Worm (Caenorhabditis elegans) whole organism, dauer: ENCODE measurements around the gene col-97.

Experiments used
- unc-62 ChIP-seq: sonication (generic microtip); optimal IDR thresholded peaks from 2 replicates; lab custom pipeline; 2017; ENCODE audit warnings: missing biosample characterization, missing genetic modification reagents, missing genetic modification characterization

Gene col-97

ce11 chrIII:12993607-12994006 is at the start of gene col-97:
TSS of gene col-97 (minus strand) at chrIII:12993707.
- TF ChIP-seq unc-62 (GFP tag; lab: Kevin White, UChicago) = no peak

DNA sequence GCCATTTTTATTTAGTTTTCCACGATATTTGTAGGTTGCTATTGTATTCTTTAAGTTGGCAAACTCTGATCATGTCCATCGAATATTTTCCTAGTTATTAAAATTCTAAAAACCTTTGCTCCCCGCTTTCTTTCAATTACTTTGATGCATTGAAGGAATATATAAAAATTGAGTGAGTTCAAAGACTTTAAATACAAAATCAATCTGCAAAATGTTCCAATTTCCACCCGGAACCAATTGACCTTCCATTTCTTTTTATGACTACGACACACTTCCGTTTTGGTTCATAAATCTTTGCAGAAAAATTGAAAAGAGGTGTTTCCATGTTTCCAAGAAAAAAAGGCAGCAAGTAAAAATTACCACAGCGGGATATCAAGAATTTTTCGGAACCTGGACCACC is 46.2 kb upstream of the col-97 start, which contains the start of gene F54F12.2:
Gene F54F12.2 (plus strand): TSS at position 301 of the 400 bp plus-strand sequence.
- no peak for TF ChIP-seq unc-62 (GFP tag; lab: Kevin White, UChicago)

DNA sequence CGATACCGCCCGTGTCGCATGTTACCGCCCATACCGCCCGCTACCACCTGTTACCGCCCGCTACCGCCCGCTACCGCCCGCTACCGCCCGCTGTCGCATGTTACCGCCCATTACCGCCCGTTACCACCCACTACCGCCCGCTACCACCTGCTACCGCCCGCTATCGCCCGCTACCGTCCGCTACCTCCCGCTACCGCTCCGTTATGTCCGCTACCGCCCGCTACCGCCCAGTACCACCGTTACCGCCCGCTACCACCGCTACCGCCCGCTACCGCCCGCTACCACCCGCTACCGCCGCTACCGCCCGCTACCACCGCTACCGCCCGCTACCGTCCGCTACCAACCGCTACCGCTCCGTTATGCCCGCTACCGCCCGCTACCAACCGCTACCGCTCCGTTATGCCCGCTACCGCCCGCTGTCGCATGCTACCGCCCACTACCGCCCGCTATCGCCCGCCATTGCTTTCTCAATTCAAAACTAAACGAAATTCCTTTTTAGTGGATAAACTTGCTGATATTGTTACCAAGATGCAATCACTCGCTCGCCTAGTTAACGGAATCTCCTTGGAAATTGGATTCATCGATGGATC is 39.0 kb upstream of the col-97 start:
- no peak for TF ChIP-seq unc-62 (GFP tag; lab: Kevin White, UChicago)

ce11 chrIII:13031701-13032100 is 38.2 kb upstream of the col-97 start, which contains the start of gene F14F7.5:
TSS of gene F14F7.5 (plus strand) at chrIII:13032001.
- no peak for TF ChIP-seq unc-62 (GFP tag; lab: Kevin White, UChicago)

ce11 chrIII:13030551-13030950 is 37.0 kb upstream of the col-97 start, which contains the start of gene F14F7.7:
TSS of gene F14F7.7 (plus strand) at chrIII:13030904.
- TF ChIP-seq unc-62 (GFP tag; lab: Kevin White, UChicago) = no peak

DNA sequence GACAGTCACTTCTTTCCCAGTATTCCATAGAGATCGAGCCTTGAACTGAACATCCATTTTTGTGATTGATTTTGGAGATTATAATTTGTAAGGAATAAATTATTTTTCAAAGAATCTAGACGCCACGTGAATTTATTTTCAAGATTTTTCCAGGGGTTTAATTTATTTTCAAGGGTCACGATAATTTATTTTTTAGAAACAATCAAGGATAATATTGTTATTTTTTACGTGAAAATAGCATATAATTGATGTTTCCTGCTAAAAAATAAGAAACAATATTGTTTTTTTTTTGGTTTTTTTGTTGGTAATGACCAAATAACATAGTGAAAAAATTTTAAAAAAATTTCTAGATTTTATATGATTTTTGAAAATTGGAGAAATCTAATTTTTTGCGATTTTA is 36.1 kb upstream of the col-97 start, which contains the start of gene F14F7.4:
Gene F14F7.4 (minus strand): TSS at position 101 of the 400 bp plus-strand sequence.
- TF ChIP-seq unc-62 (GFP tag; lab: Kevin White, UChicago) = no peak

DNA sequence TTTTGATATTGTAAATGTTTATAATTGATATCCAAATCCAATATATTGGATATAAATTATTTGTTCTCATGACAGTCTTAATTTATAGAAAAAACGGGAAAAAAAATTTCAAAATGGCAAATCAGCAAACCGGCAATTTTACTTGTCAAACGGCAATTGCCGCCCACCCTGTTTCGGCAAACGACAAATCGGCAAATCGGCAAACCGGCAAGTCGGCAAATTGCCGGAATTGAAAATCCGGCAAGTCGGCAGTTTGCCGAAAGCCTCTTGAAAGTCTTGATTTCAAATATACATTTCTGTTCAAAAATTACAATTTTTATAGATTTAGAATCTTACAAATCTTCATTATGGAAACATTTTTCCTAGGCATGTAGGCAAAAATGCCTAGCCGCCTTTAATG is 34.4 kb upstream of the col-97 start:
- TF ChIP-seq unc-62 (GFP tag; lab: Kevin White, UChicago) = no peak

DNA sequence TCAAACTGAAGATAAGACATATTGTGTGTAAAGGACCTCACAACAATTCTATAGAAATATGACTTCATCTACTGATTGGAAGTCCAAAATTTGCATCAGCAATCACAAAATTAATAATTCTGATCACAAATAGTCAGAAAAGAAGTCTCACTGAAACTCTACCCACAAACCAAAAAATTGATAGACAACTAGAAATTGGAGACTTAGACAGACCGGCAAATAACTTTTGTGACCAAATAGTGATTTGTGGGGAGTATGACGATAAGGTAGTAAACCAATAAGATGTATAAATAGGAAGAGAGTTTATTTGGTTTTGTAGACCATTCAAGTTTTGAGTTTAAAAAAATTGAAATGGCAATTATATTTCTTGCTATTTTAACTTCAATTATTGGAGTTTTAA is 30.8 kb upstream of the col-97 start, which contains the start of gene cyp-13A12:
Gene cyp-13A12 (plus strand): TSS at position 267 of the 400 bp plus-strand sequence.
- no peak for TF ChIP-seq unc-62 (GFP tag; lab: Kevin White, UChicago)

ce11 chrIII:13020741-13021140 is 27.2 kb upstream of the col-97 start, which contains the start of gene cyp-13A11:
TSS of gene cyp-13A11 (plus strand) at chrIII:13021006.
- no peak for TF ChIP-seq unc-62 (GFP tag; lab: Kevin White, UChicago)

- TF ChIP-seq unc-62 (GFP tag; lab: Kevin White, UChicago) = no peak
Observed at ce11 chrIII:13019547-13020098, 26.1 kb upstream of the col-97 start.

DNA sequence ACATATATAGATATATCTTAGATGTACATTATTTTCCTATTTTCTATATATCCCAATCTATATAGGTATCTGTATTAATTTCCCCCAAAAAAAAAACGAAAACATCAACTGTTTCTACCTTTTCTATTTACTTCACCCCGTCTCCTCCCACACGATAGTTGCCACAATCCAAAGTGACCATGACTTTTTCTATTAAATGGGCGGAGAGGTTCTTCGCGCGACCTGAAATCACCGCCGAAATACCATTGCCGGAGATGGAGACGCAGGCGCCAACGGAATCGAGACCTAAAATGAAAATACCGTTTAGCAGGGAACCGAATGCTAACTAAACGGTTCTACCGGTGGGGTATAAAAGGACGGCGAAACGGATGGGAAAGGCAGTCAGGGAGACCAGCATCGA is 25.1 kb upstream of the col-97 start, which contains the start of gene col-98:
Gene col-98 (plus strand): TSS at position 390 of the 400 bp plus-strand sequence.
- TF ChIP-seq unc-62 (GFP tag; lab: Kevin White, UChicago) = no peak

ce11 chrIII:13015754-13016317 is 22.3 kb upstream of the col-97 start:
- TF ChIP-seq unc-62 (GFP tag; lab: Kevin White, UChicago) = no peak

- no peak for TF ChIP-seq unc-62 (GFP tag; lab: Kevin White, UChicago)
Observed at ce11 chrIII:13013912-13014311, 20.4 kb upstream of the col-97 start.

DNA sequence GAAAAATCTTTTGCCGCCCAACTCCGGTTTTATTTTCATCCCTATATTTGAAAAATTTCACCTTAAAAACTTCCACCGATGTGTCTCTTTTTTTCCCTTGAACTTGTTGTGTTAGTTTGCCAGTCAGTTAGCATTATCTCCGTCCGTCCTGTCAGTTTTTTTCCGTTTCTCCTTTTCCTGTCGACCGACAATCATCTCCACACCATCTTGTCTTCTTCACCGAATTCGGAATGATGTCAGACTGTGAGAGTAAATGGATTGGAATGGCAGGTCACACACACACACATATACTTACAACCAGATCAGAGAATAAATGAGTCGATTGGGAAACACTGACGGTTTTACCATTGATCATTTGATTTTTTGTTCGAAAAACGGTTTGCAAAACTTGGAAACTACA is 18.4 kb upstream of the col-97 start:
- TF ChIP-seq unc-62 (GFP tag; lab: Kevin White, UChicago) = no peak

- TF ChIP-seq unc-62 (GFP tag; lab: Kevin White, UChicago) = no peak
Observed at ce11 chrIII:13005161-13005560, 11.7 kb upstream of the col-97 start, which contains the start of gene snf-7. TSS of gene snf-7 (plus strand) at chrIII:13005461.

DNA sequence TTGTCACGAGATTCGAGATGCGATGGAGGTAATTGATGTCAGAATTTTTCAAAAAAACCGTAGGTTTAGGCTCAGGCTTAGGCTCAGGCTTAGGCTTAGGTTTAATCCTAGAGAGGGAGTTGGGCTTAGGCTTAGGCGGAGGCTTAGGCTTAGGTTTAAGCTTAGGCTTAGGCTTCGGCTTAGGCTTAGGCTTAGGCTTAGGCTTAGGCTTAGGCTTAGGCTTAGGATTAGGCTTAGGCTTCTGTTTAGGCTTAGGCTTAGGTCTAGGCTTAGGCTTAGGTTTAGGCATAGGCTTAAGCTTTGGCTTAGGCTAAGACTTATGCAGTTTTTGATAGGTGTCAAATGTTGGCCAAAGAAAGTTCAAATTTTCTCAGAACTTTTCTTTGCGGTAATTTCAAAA is 10.8 kb upstream of the col-97 start:
- TF ChIP-seq unc-62 (GFP tag; lab: Kevin White, UChicago) = no peak
